Fruit fly (Drosophila melanogaster) whole organism, prepupa: ENCODE measurements around the gene Gr21a.
A peak's percentile ranks its signal among the peaks of the same experiment; 100 is the strongest.

ENCODE experiments used
- CG10631 ChIP-seq: fragments of 200-800 bp; sonication (Bioruptor generic); optimal IDR thresholded peaks from 2 replicates; lab custom pipeline; 2016; ENCODE audit warnings: missing biosample characterization, missing genetic modification characterization
- CG11294 ChIP-seq: fragments of 200-800 bp; sonication (Bioruptor generic); IDR thresholded peaks from 2 replicates; pipeline ENCODE4 v1.3.6; 2022; ENCODE audit warnings: missing biosample characterization, missing genetic modification characterization
- CG11762 ChIP-seq: fragments of 200-800 bp; sonication (Bioruptor generic); optimal IDR thresholded peaks from 3 replicates; lab custom pipeline; 2016; ENCODE audit warnings: missing biosample characterization, missing genetic modification characterization; ENCODE audit not compliant: insufficient read depth
- CG15336 ChIP-seq: fragments of 200-800 bp; sonication (Bioruptor generic); IDR thresholded peaks from 2 replicates; pipeline ENCODE4 v1.3.6; 2022; ENCODE audit warnings: missing biosample characterization, missing genetic modification characterization
- CG32006 ChIP-seq: fragments of 200-800 bp; sonication (Bioruptor generic); optimal IDR thresholded peaks from 3 replicates; lab custom pipeline; 2017; ENCODE audit warnings: missing biosample characterization, mild to moderate bottlenecking, missing genetic modification characterization
- CG3919 ChIP-seq: fragments of 200-800 bp; sonication (Bioruptor generic); optimal IDR thresholded peaks from 3 replicates; lab custom pipeline; 2016; ENCODE audit warnings: missing biosample characterization, missing genetic modification characterization
- CG6163 ChIP-seq: fragments of 200-800 bp; sonication (Bioruptor generic); IDR thresholded peaks from 3 replicates; pipeline ENCODE4 v1.3.6; 2022; ENCODE audit warnings: missing biosample characterization, missing genetic modification characterization
- CG6276 ChIP-seq: fragments of 200-800 bp; sonication (Bioruptor generic); optimal IDR thresholded peaks from 2 replicates; lab custom pipeline; 2017; ENCODE audit warnings: missing biosample characterization, mild to moderate bottlenecking, missing genetic modification characterization
- CG6854 ChIP-seq: fragments of 200-800 bp; sonication (Bioruptor generic); optimal IDR thresholded peaks from 2 replicates; lab custom pipeline; 2017; ENCODE audit warnings: missing biosample characterization, mild to moderate bottlenecking, missing genetic modification characterization
- CG8119 ChIP-seq: fragments of 200-800 bp; sonication (Bioruptor generic); IDR thresholded peaks from 3 replicates; pipeline ENCODE4 v1.3.6; 2022; ENCODE audit warnings: missing biosample characterization, missing genetic modification characterization
- CG8319 ChIP-seq: fragments of 200-800 bp; sonication (Bioruptor generic); optimal IDR thresholded peaks from 3 replicates; lab custom pipeline; 2016; ENCODE audit warnings: missing biosample characterization, missing genetic modification characterization
- Eip75B ChIP-seq: fragments of 200-800 bp; sonication (Bioruptor generic); optimal IDR thresholded peaks from 3 replicates; lab custom pipeline; 2016; ENCODE audit warnings: missing biosample characterization, missing genetic modification characterization
- Eip78C ChIP-seq: fragments of 200-800 bp; sonication (Bioruptor generic); peaks from one replicate; lab custom pipeline; 2016; ENCODE audit warnings: missing biosample characterization, missing genetic modification characterization
- Ets96B ChIP-seq: fragments of 200-800 bp; optimal IDR thresholded peaks from 2 replicates; lab custom pipeline; 2019; ENCODE audit warnings: missing biosample characterization, mild to moderate bottlenecking, missing genetic modification characterization, moderate library complexity
- Hr38 ChIP-seq: sonication (Bioruptor generic); optimal IDR thresholded peaks from 2 replicates; lab custom pipeline; 2016; ENCODE audit warnings: missing biosample characterization, missing genetic modification characterization
- Hr39 ChIP-seq: fragments of 200-800 bp; sonication (Bioruptor generic); optimal IDR thresholded peaks from 2 replicates; lab custom pipeline; 2016; ENCODE audit warnings: missing biosample characterization, missing genetic modification characterization
- Met ChIP-seq: fragments of 200-800 bp; sonication (Bioruptor generic); optimal IDR thresholded peaks from 3 replicates; lab custom pipeline; 2016; ENCODE audit warnings: missing biosample characterization, missing genetic modification characterization
- OdsH ChIP-seq: fragments of 200-800 bp; sonication (Bioruptor generic); optimal IDR thresholded peaks from 3 replicates; lab custom pipeline; 2016; ENCODE audit warnings: missing biosample characterization, missing genetic modification characterization
- Smox ChIP-seq: fragments of 200-800 bp; sonication (Bioruptor generic); optimal IDR thresholded peaks from 3 replicates; lab custom pipeline; 2016; ENCODE audit warnings: missing biosample characterization, missing genetic modification characterization
- Sox102F ChIP-seq: fragments of 200-800 bp; sonication (Bioruptor generic); optimal IDR thresholded peaks from 2 replicates; lab custom pipeline; 2016; ENCODE audit warnings: missing biosample characterization, mild to moderate bottlenecking, missing genetic modification characterization
- Sox14 ChIP-seq: fragments of 200-800 bp; sonication (Bioruptor generic); optimal IDR thresholded peaks from 3 replicates; lab custom pipeline; 2016; ENCODE audit warnings: missing biosample characterization, missing genetic modification characterization
- Sox15 ChIP-seq: fragments of 200-800 bp; sonication (Bioruptor generic); optimal IDR thresholded peaks from 3 replicates; lab custom pipeline; 2016; ENCODE audit warnings: missing biosample characterization, missing genetic modification characterization
- acj6 ChIP-seq: fragments of 200-800 bp; sonication (Bioruptor generic); optimal IDR thresholded peaks from 3 replicates; lab custom pipeline; 2016; ENCODE audit warnings: missing biosample characterization, missing genetic modification characterization
- cyc ChIP-seq: fragments of 200-800 bp; sonication (Bioruptor generic); optimal IDR thresholded peaks from 3 replicates; lab custom pipeline; 2016; ENCODE audit warnings: missing biosample characterization, missing genetic modification characterization
- dac ChIP-seq: fragments of 200-800 bp; sonication (Bioruptor generic); optimal IDR thresholded peaks from 2 replicates; lab custom pipeline; 2017; ENCODE audit warnings: missing biosample characterization, mild to moderate bottlenecking, missing genetic modification characterization
- dsx ChIP-seq: fragments of 200-800 bp; optimal IDR thresholded peaks from 3 replicates; lab custom pipeline; 2019; ENCODE audit warnings: missing biosample characterization, mild to moderate bottlenecking, missing genetic modification characterization, moderate library complexity; ENCODE audit not compliant: poor library complexity, severe bottlenecking
- eg ChIP-seq: fragments of 200-800 bp; sonication (Bioruptor generic); IDR thresholded peaks from 3 replicates; pipeline ENCODE4 v1.3.6; 2022; ENCODE audit warnings: missing biosample characterization, missing genetic modification characterization
- fkh ChIP-seq: fragments of 200-800 bp; sonication (Bioruptor generic); optimal IDR thresholded peaks from 3 replicates; lab custom pipeline; 2017; ENCODE audit warnings: missing biosample characterization, mild to moderate bottlenecking, missing genetic modification characterization, moderate library complexity
- lz ChIP-seq: fragments of 200-800 bp; sonication (Bioruptor generic); optimal IDR thresholded peaks from 3 replicates; lab custom pipeline; 2016; ENCODE audit warnings: missing biosample characterization, missing genetic modification characterization
- pdm3 ChIP-seq: fragments of 200-800 bp; sonication (Bioruptor generic); optimal IDR thresholded peaks from 3 replicates; lab custom pipeline; 2016; ENCODE audit warnings: missing biosample characterization, missing genetic modification characterization
- svp ChIP-seq: fragments of 200-800 bp; sonication (Bioruptor generic); peaks from one replicate; lab custom pipeline; 2016; ENCODE audit warnings: missing biosample characterization, missing genetic modification characterization
- topi ChIP-seq: fragments of 200-800 bp; sonication (Bioruptor generic); optimal IDR thresholded peaks from 3 replicates; lab custom pipeline; 2016; ENCODE audit warnings: missing biosample characterization, missing genetic modification characterization
- vri ChIP-seq: fragments of 200-800 bp; sonication (Bioruptor generic); optimal IDR thresholded peaks from 3 replicates; lab custom pipeline; 2016; ENCODE audit warnings: missing biosample characterization, mild to moderate bottlenecking, missing genetic modification characterization

Gene Gr21a

dm6 chr2L:734120-734519 is 46.2 kb upstream of the Gr21a start (continued):
- TF ChIP-seq svp (GFP tag; lab: Kevin White, UChicago) (no peak), Met (GFP tag; lab: Kevin White, UChicago) (no peak), CG8119 (GFP tag; lab: Robert Waterston, UW) (peak; percentile 23; the same call in 1 of the 3 replicates), CG15336 (GFP tag; lab: Robert Waterston, UW) (peak; percentile 68), topi (no peak), Ets96B (no peak), CG6854 (no peak), fkh (no peak)

- TF ChIP-seq CG10631 (GFP tag; lab: Kevin White, UChicago) (peak; percentile 5), CG6163 (GFP tag; lab: Robert Waterston, UW) (0 out of 3 replicates have a peak, but pooled peaks have one; percentile 26), CG32006 (GFP tag; lab: Kevin White, UChicago) (no peak), Hr39 (no peak), eg (GFP tag; lab: Robert Waterston, UW) (peak; percentile 57; the same call in 1 of the 3 replicates), Sox102F (GFP tag; lab: Kevin White, UChicago) (no peak), Eip78C (GFP tag; lab: Kevin White, UChicago) (peak; percentile 48), CG8319 (GFP tag; lab: Kevin White, UChicago) (no peak), CG15336 (GFP tag; lab: Robert Waterston, UW) (0 out of 2 replicates have a peak, but pooled peaks have one; percentile 20), acj6 (GFP tag; lab: Kevin White, UChicago) (no peak)
Observed at dm6 chr2L:735772-736171, 44.5 kb upstream of the Gr21a start.

- peak; percentile 60 for TF ChIP-seq dsx (GFP tag; lab: Kevin White, UChicago)
- TF ChIP-seq CG11762 = no peak
- TF ChIP-seq dac = no peak
Observed at dm6 chr2L:740031-740430, 40.3 kb upstream of the Gr21a start.

dm6 chr2L:744295-744694 is 36.0 kb upstream of the Gr21a start, which contains the start of gene Eaat2:
TSS of gene Eaat2 (minus strand) at chr2L:744395.
- no peak for TF ChIP-seq cyc (GFP tag; lab: Kevin White, UChicago)

dm6 chr2L:745785-746184 is 34.5 kb upstream of the Gr21a start:
- TF ChIP-seq Eip78C (GFP tag; lab: Kevin White, UChicago) (peak; percentile 32), eg (GFP tag; lab: Robert Waterston, UW) (0 out of 3 replicates have a peak, but pooled peaks have one; percentile 16), Sox14 (GFP tag; lab: Kevin White, UChicago) (no peak), CG6276 (GFP tag; lab: Kevin White, UChicago) (peak; percentile 3), Hr38 (GFP tag; lab: Kevin White, UChicago) (no peak), OdsH (peak; percentile 0), CG32006 (GFP tag; lab: Kevin White, UChicago) (peak; percentile 30), CG15336 (GFP tag; lab: Robert Waterston, UW) (peak; percentile 30; the same call in 1 of the 2 replicates)

- TF ChIP-seq Sox15 (GFP tag; lab: Kevin White, UChicago) (no peak), CG11294 (GFP tag; lab: Robert Waterston, UW) (no peak), Smox (GFP tag; lab: Kevin White, UChicago) (no peak), Eip75B (GFP tag; lab: Kevin White, UChicago) (no peak), svp (GFP tag; lab: Kevin White, UChicago) (no peak), lz (GFP tag; lab: Kevin White, UChicago) (no peak), CG3919 (GFP tag; lab: Kevin White, UChicago) (no peak), pdm3 (GFP tag; lab: Kevin White, UChicago) (no peak), vri (GFP tag; lab: Kevin White, UChicago) (no peak)
Observed at dm6 chr2L:749645-750044, 30.6 kb upstream of the Gr21a start, which contains the start of gene GABA-B-R3. TSS of gene GABA-B-R3 (plus strand) at chr2L:749945.
